Fruit fly (Drosophila melanogaster) whole organism, wandering third instar larva: ENCODE measurements around the gene Ocrl.
A peak's percentile ranks its signal among the peaks of the same experiment; 100 is the strongest.

ENCODE experiments used
- Abd-B ChIP-seq: fragments of >200 bp; optimal IDR thresholded peaks from 2 replicates; lab custom pipeline; 2017; ENCODE audit warnings: missing biosample characterization, missing genetic modification characterization
- CG32264 ChIP-seq: fragments of 200-800 bp; sonication (Bioruptor generic); optimal IDR thresholded peaks from 2 replicates; lab custom pipeline; 2016; ENCODE audit warnings: missing biosample characterization, missing genetic modification characterization
- CG9705 ChIP-seq: fragments of 200-800 bp; sonication (Bioruptor generic); optimal IDR thresholded peaks from 2 replicates; lab custom pipeline; 2018; ENCODE audit warnings: missing biosample characterization, mild to moderate bottlenecking, missing genetic modification characterization
- CrebA ChIP-seq: fragments of 200-800 bp; sonication (Bioruptor generic); optimal IDR thresholded peaks from 2 replicates; lab custom pipeline; 2016; ENCODE audit warnings: missing biosample characterization, mild to moderate bottlenecking, missing genetic modification characterization, borderline replicate concordance
- Dfd ChIP-seq: fragments of >200 bp; optimal IDR thresholded peaks from 2 replicates; lab custom pipeline; 2017; ENCODE audit warnings: missing biosample characterization, missing genetic modification characterization
- Dif ChIP-seq: fragments of 200-275, 200-300 bp; sonication (Bioruptor generic); optimal IDR thresholded peaks from 2 replicates; lab custom pipeline; 2018; ENCODE audit warnings: missing biosample characterization, missing genetic modification characterization; ENCODE audit not compliant: partially characterized antibody
- GATAd ChIP-seq: sonication (Bioruptor generic); optimal IDR thresholded peaks from 2 replicates; lab custom pipeline; 2016; ENCODE audit warnings: missing biosample characterization, missing genetic modification characterization
- HLH106 ChIP-seq: fragments of 200-800 bp; optimal IDR thresholded peaks from 3 replicates; lab custom pipeline; 2019; ENCODE audit warnings: missing biosample characterization, mild to moderate bottlenecking, missing genetic modification characterization, moderate library complexity
- Hnf4 ChIP-seq: fragments of 200-800 bp; sonication (Bioruptor generic); optimal IDR thresholded peaks from 2 replicates; lab custom pipeline; 2016; ENCODE audit warnings: missing biosample characterization, mild to moderate bottlenecking, missing genetic modification characterization
- Hr78 ChIP-seq: fragments of >200 bp; optimal IDR thresholded peaks from 2 replicates; lab custom pipeline; 2017; ENCODE audit warnings: missing biosample characterization, missing genetic modification characterization
- Hr83 ChIP-seq: fragments of 200-300 bp; sonication (Bioruptor generic); optimal IDR thresholded peaks from 2 replicates; lab custom pipeline; 2016; ENCODE audit warnings: missing biosample characterization, mild to moderate bottlenecking, missing genetic modification characterization, moderate library complexity; ENCODE audit not compliant: poor library complexity, severe bottlenecking
- Jra ChIP-seq: sonication (Bioruptor generic); optimal IDR thresholded peaks from 2 replicates; lab custom pipeline; 2016; ENCODE audit warnings: missing biosample characterization, missing genetic modification characterization
- Mio ChIP-seq: sonication (Bioruptor generic); optimal IDR thresholded peaks from 2 replicates; lab custom pipeline; 2016; ENCODE audit warnings: missing biosample characterization, missing genetic modification characterization
- Myc ChIP-seq: fragments of >200 bp; optimal IDR thresholded peaks from 2 replicates; lab custom pipeline; 2017
- N ChIP-seq: fragments of >200 bp; optimal IDR thresholded peaks from 2 replicates; lab custom pipeline; 2018; ENCODE audit warnings: missing biosample characterization, missing external identifiers, missing genetic modification characterization
- OdsH ChIP-seq: fragments of 200-800 bp; sonication (Bioruptor generic); optimal IDR thresholded peaks from 2 replicates; lab custom pipeline; 2016; ENCODE audit warnings: missing biosample characterization, mild to moderate bottlenecking, missing genetic modification characterization
- Rel ChIP-seq, 2 experiments: fragments of 200-800 bp; sonication (Bioruptor generic) in 1 of 2; optimal IDR thresholded peaks; 2 replicates in 1 of 2; 3 replicates in 1 of 2; lab custom pipeline; 2016 to 2019; ENCODE audit warnings: mild to moderate bottlenecking in 2 of 2, missing biosample characterization in 2 of 2, missing genetic modification characterization in 2 of 2, moderate library complexity in 1 of 2
- Sp1 ChIP-seq: fragments of 200-800 bp; sonication (Bioruptor generic); optimal IDR thresholded peaks from 3 replicates; lab custom pipeline; 2019; ENCODE audit warnings: missing biosample characterization, mild to moderate bottlenecking, missing genetic modification characterization, moderate library complexity
- Vsx2 ChIP-seq: fragments of 200-300, 225-300 bp; sonication (Bioruptor generic); optimal IDR thresholded peaks from 2 replicates; lab custom pipeline; 2018; ENCODE audit warnings: missing biosample characterization, missing genetic modification characterization; ENCODE audit not compliant: partially characterized antibody
- br ChIP-seq: fragments of 200-800 bp; sonication (Bioruptor generic); optimal IDR thresholded peaks from 2 replicates; lab custom pipeline; 2016; ENCODE audit warnings: missing biosample characterization, missing genetic modification characterization
- brk ChIP-seq: fragments of 200-800 bp; sonication (Bioruptor generic); optimal IDR thresholded peaks from 2 replicates; lab custom pipeline; 2016; ENCODE audit warnings: missing biosample characterization, mild to moderate bottlenecking, missing genetic modification characterization
- dl ChIP-seq, 2 experiments: fragments of 175-275, 200-275 bp in 1 of 2; fragments of 200-275 bp in 1 of 2; sonication (Bioruptor generic); optimal IDR thresholded peaks; lab custom pipeline; 2018; ENCODE audit warnings: mild to moderate bottlenecking in 2 of 2, missing biosample characterization in 2 of 2, missing genetic modification characterization in 2 of 2, moderate library complexity in 2 of 2; ENCODE audit not compliant: partially characterized antibody in 2 of 2, insufficient read depth in 1 of 2
- dmrt93B ChIP-seq: fragments of 200-800 bp; sonication (Bioruptor generic); optimal IDR thresholded peaks from 2 replicates; lab custom pipeline; 2018; ENCODE audit warnings: missing biosample characterization, mild to moderate bottlenecking, missing genetic modification characterization
- dsf ChIP-seq: sonication (Bioruptor generic); optimal IDR thresholded peaks from 2 replicates; lab custom pipeline; 2016; ENCODE audit warnings: missing biosample characterization, missing genetic modification characterization, borderline replicate concordance
- ey ChIP-seq: fragments of 200-800 bp; sonication (Bioruptor generic); optimal IDR thresholded peaks from 2 replicates; lab custom pipeline; 2016; ENCODE audit warnings: missing biosample characterization, missing genetic modification characterization
- foxo ChIP-seq, 2 experiments: fragments of 200-800 bp; sonication (Bioruptor generic); optimal IDR thresholded peaks; 2 replicates in 1 of 2; 3 replicates in 1 of 2; lab custom pipeline; 2016 to 2017; ENCODE audit warnings: missing biosample characterization in 2 of 2, missing genetic modification characterization in 2 of 2
- fru ChIP-seq: fragments of 200-800 bp; sonication (Bioruptor generic); optimal IDR thresholded peaks from 3 replicates; lab custom pipeline; 2016; ENCODE audit warnings: missing biosample characterization, mild to moderate bottlenecking, missing genetic modification characterization
- h ChIP-seq: fragments of 200-800 bp; sonication (Bioruptor generic); optimal IDR thresholded peaks from 3 replicates; lab custom pipeline; 2016; ENCODE audit warnings: missing biosample characterization, mild to moderate bottlenecking, missing genetic modification characterization
- jim ChIP-seq: fragments of 175-275, 200-325 bp; sonication (Bioruptor generic); optimal IDR thresholded peaks from 2 replicates; lab custom pipeline; 2016; ENCODE audit warnings: missing biosample characterization, mild to moderate bottlenecking, missing genetic modification characterization
- lola ChIP-seq: fragments of >200 bp; optimal IDR thresholded peaks from 2 replicates; lab custom pipeline; 2017; ENCODE audit warnings: missing biosample characterization, missing genetic modification characterization
- pan ChIP-seq: fragments of >200 bp; optimal IDR thresholded peaks from 2 replicates; lab custom pipeline; 2017
- psq ChIP-seq: fragments of 200-800 bp; sonication (Bioruptor generic); optimal IDR thresholded peaks from 3 replicates; lab custom pipeline; 2017; ENCODE audit warnings: missing biosample characterization, mild to moderate bottlenecking, missing genetic modification characterization, moderate library complexity
- rgr ChIP-seq: fragments of 200-800 bp; sonication (Bioruptor generic); optimal IDR thresholded peaks from 3 replicates; lab custom pipeline; 2016; ENCODE audit warnings: missing biosample characterization, mild to moderate bottlenecking, missing genetic modification characterization
- sage ChIP-seq: fragments of 200-800 bp; sonication (Bioruptor generic); optimal IDR thresholded peaks from 2 replicates; lab custom pipeline; 2016; ENCODE audit warnings: missing biosample characterization, mild to moderate bottlenecking, missing genetic modification characterization
- sv ChIP-seq: fragments of 200-800 bp; sonication (Bioruptor generic); optimal IDR thresholded peaks from 3 replicates; lab custom pipeline; 2016; ENCODE audit warnings: missing biosample characterization, missing genetic modification characterization
- tai ChIP-seq: sonication (Bioruptor generic); optimal IDR thresholded peaks from 2 replicates; lab custom pipeline; 2016; ENCODE audit warnings: missing biosample characterization, missing genetic modification characterization
- usp ChIP-seq: fragments of >200 bp; optimal IDR thresholded peaks from 2 replicates; lab custom pipeline; 2017; ENCODE audit warnings: missing biosample characterization, missing genetic modification characterization
- woc ChIP-seq: sonication (Bioruptor generic); optimal IDR thresholded peaks from 2 replicates; lab custom pipeline; 2016; ENCODE audit warnings: missing biosample characterization, mild to moderate bottlenecking, missing genetic modification characterization

Ocrl gene

dm6 chrX:1947178-1947872 lies 24.5 kb downstream of the Ocrl start:
- peak; percentile 90 for TF ChIP-seq dsf (GFP tag; lab: Kevin White, UChicago)
- TF ChIP-seq Rel (GFP tag; optimal IDR thresholded peaks at IDR 0.05; lab: Kevin White, UChicago), result peak; percentile 88
- peak; percentile 89 for TF ChIP-seq Rel (tag; optimal IDR thresholded peaks at IDR 0.05; lab: Kevin White, UChicago)
- no peak for TF ChIP-seq Dif
- no peak for TF ChIP-seq Vsx2 (GFP tag; lab: Kevin White, UChicago)
- peak; percentile 98 for TF ChIP-seq h (GFP tag; lab: Kevin White, UChicago)
- peak; percentile 89 for TF ChIP-seq GATAd
- peak; percentile 93 for TF ChIP-seq Jra
- peak; percentile 88 to 99 for TF ChIP-seq foxo (GFP tag; optimal IDR thresholded peaks at IDR 0.05; lab: Kevin White, UChicago)
- peak; percentile 93 for TF ChIP-seq sv (GFP tag; lab: Kevin White, UChicago)
- TF ChIP-seq Hr83 (GFP tag; lab: Kevin White, UChicago), result peak; percentile 78
- TF ChIP-seq CrebA (GFP tag; lab: Kevin White, UChicago), result peak; percentile 66
- TF ChIP-seq br (GFP tag; lab: Kevin White, UChicago), result peak; percentile 98
- peak; percentile 80 for TF ChIP-seq brk (GFP tag; lab: Kevin White, UChicago)
- peak; percentile 98 for TF ChIP-seq Sp1 (GFP tag; lab: Kevin White, UChicago)
- no peak for TF ChIP-seq Myc (lab: Kevin White, UChicago)
- TF ChIP-seq CG32264, result peak; percentile 94
- peak; percentile 96 for TF ChIP-seq Hnf4 (GFP tag; lab: Kevin White, UChicago)
- no peak for TF ChIP-seq lola (GFP tag; lab: Kevin White, UChicago)
- TF ChIP-seq jim (GFP tag; lab: Kevin White, UChicago), result peak; percentile 25
- TF ChIP-seq Hr78 (GFP tag; lab: Kevin White, UChicago), result no peak
- TF ChIP-seq fru, result peak; percentile 98
- TF ChIP-seq HLH106, result peak; percentile 98
- peak; percentile 97 for TF ChIP-seq OdsH (GFP tag; lab: Kevin White, UChicago)
- TF ChIP-seq rgr (GFP tag; lab: Kevin White, UChicago), result peak; percentile 98
- TF ChIP-seq tai (GFP tag; lab: Kevin White, UChicago), result peak; percentile 92
- TF ChIP-seq sage (GFP tag; lab: Kevin White, UChicago), result peak; percentile 92
- peak; percentile 94 for TF ChIP-seq psq (GFP tag; lab: Kevin White, UChicago)
- TF ChIP-seq pan (lab: Kevin White, UChicago), result no peak
- peak; percentile 26 for TF ChIP-seq Dfd (GFP tag; lab: Kevin White, UChicago)
- peak; percentile 95 for TF ChIP-seq CG9705 (GFP tag; lab: Kevin White, UChicago)
- no peak for TF ChIP-seq usp (GFP tag; lab: Kevin White, UChicago)
- peak; percentile 97 for TF ChIP-seq woc (GFP tag; lab: Kevin White, UChicago)
- TF ChIP-seq dl (GFP tag; optimal IDR thresholded peaks at IDR 0.05; lab: Kevin White, UChicago; ENCODE audit: insufficient read depth in 1 of 2, partially characterized antibody in 2 of 2), result peak in 1 of 2 experiments; percentile 21
- no peak for TF ChIP-seq N
- peak; percentile 99 for TF ChIP-seq ey (GFP tag; lab: Kevin White, UChicago)
- no peak for TF ChIP-seq Abd-B (GFP tag; lab: Kevin White, UChicago)
- TF ChIP-seq dmrt93B, result peak; percentile 96
- peak; percentile 79 for TF ChIP-seq Mio (GFP tag; lab: Kevin White, UChicago)

DNA sequence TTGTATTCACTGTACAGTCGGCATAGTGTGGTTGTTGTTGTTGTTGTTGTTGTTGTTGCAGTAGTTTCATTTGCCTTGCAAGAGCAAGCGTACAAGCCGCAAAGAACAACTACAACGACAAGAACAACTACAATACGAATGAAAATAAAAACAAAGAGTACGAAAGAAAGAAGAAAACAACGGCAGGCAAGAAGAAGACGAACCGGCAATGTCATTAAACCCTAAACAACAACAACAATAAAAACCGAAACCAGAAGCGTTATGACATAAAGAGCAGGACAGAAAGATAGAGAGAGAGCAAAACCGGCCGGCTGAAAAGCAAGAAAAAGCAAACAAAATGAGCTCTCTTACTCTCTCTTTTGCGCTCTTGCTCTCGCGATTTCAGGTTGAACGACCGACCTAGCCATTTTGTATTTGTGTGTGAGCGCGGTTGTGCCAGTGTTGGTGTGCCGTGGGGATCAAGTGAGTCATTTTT lies 25.2 kb downstream of the Ocrl start:
- no peak for TF ChIP-seq N
- peak; percentile 84 for TF ChIP-seq Dif
- TF ChIP-seq ey (GFP tag; lab: Kevin White, UChicago), result no peak
- TF ChIP-seq woc (GFP tag; lab: Kevin White, UChicago), result peak; percentile 45
- TF ChIP-seq dl (GFP tag; optimal IDR thresholded peaks at IDR 0.05; lab: Kevin White, UChicago; ENCODE audit: insufficient read depth in 1 of 2, partially characterized antibody in 2 of 2), result peak; percentile 84 to 92
- peak; percentile 75 for TF ChIP-seq psq (GFP tag; lab: Kevin White, UChicago)
- TF ChIP-seq Hr78 (GFP tag; lab: Kevin White, UChicago), result no peak
- no peak for TF ChIP-seq dmrt93B
